Fruit fly (Drosophila melanogaster) whole organism, embryonic: ENCODE data around the gene CG42542.

Source experiments
- Aef1 ChIP-seq: fragments of 200-800 bp; sonication (Bioruptor generic); IDR thresholded peaks from 3 replicates; pipeline ENCODE4 v1.3.6; 2022; ENCODE audit warnings: missing biosample characterization, missing genetic modification characterization
- CG10431 ChIP-seq: fragments of 200-800 bp; sonication (Bioruptor generic); optimal IDR thresholded peaks from 3 replicates; lab custom pipeline; 2018; ENCODE audit warnings: missing biosample characterization, mild to moderate bottlenecking, missing genetic modification characterization
- CG10979 ChIP-seq: fragments of 200-800 bp; sonication (Bioruptor generic); optimal IDR thresholded peaks from 2 replicates; lab custom pipeline; 2018; ENCODE audit warnings: missing biosample characterization, mild to moderate bottlenecking, missing genetic modification characterization, moderate library complexity
- CG11723 ChIP-seq: fragments of 200-800 bp; sonication (Bioruptor generic); optimal IDR thresholded peaks from 2 replicates; lab custom pipeline; 2017; ENCODE audit warnings: missing biosample characterization, mild to moderate bottlenecking, missing genetic modification characterization
- CG12155 ChIP-seq: fragments of 200-800 bp; sonication (Bioruptor generic); optimal IDR thresholded peaks from 3 replicates; lab custom pipeline; 2016; ENCODE audit warnings: missing biosample characterization, missing genetic modification characterization
- CG12659 ChIP-seq: fragments of 200-800 bp; sonication (Bioruptor generic); optimal IDR thresholded peaks from 3 replicates; lab custom pipeline; 2017; ENCODE audit warnings: mild to moderate bottlenecking, missing biosample characterization, missing genetic modification reagents, missing genetic modification characterization
- CG12769 ChIP-seq: fragments of 200-800 bp; sonication (Bioruptor generic); optimal IDR thresholded peaks from 2 replicates; lab custom pipeline; 2019; ENCODE audit warnings: missing biosample characterization, mild to moderate bottlenecking, missing genetic modification characterization, moderate library complexity
- CG13287 ChIP-seq: fragments of 200-800 bp; sonication (Bioruptor generic); IDR thresholded peaks from 2 replicates; pipeline ENCODE4 v1.3.6; 2022; ENCODE audit warnings: missing biosample characterization, missing genetic modification characterization; ENCODE audit not compliant: partially characterized antibody
- CG13296 ChIP-seq: fragments of 200-800 bp; sonication (Bioruptor generic); optimal IDR thresholded peaks from 3 replicates; lab custom pipeline; 2018; ENCODE audit warnings: missing biosample characterization, mild to moderate bottlenecking, missing genetic modification characterization
- CG14441 ChIP-seq: fragments of 200-800 bp; sonication (Bioruptor generic); IDR thresholded peaks from 2 replicates; pipeline ENCODE4 v1.3.6; 2022; ENCODE audit warnings: missing biosample characterization, missing genetic modification characterization
- CG17361 ChIP-seq: fragments of 200-800 bp; sonication (Bioruptor generic); IDR thresholded peaks from 3 replicates; pipeline ENCODE4 v1.3.6; 2022; ENCODE audit warnings: missing biosample characterization, missing genetic modification characterization
- CG2120 ChIP-seq: fragments of 200-800 bp; sonication (Bioruptor generic); optimal IDR thresholded peaks from 3 replicates; lab custom pipeline; 2016; ENCODE audit warnings: missing biosample characterization, missing genetic modification characterization
- CG3281 ChIP-seq: fragments of 200-800 bp; sonication (Bioruptor generic); optimal IDR thresholded peaks from 3 replicates; lab custom pipeline; 2017; ENCODE audit warnings: missing biosample characterization, mild to moderate bottlenecking, missing genetic modification characterization
- CG3847 ChIP-seq: fragments of 200-800 bp; sonication (Bioruptor generic); IDR thresholded peaks from 2 replicates; pipeline ENCODE4 v1.3.6; 2022; ENCODE audit warnings: missing biosample characterization, missing genetic modification characterization
- CG43689 ChIP-seq: fragments of 200-800 bp; sonication (Bioruptor generic); IDR thresholded peaks from 2 replicates; pipeline ENCODE4 v1.3.6; 2022; ENCODE audit warnings: missing biosample characterization, missing genetic modification characterization
- CG7271 ChIP-seq: fragments of 200-800 bp; sonication (Bioruptor generic); optimal IDR thresholded peaks from 2 replicates; lab custom pipeline; 2018; ENCODE audit warnings: missing biosample characterization, mild to moderate bottlenecking, missing genetic modification characterization, moderate library complexity
- CHES-1-like ChIP-seq: fragments of 200-800 bp; sonication (Bioruptor generic); optimal IDR thresholded peaks from 2 replicates; lab custom pipeline; 2016; ENCODE audit warnings: missing biosample characterization, missing genetic modification characterization
- Deaf1 ChIP-seq: fragments of 200-800 bp; optimal IDR thresholded peaks from 3 replicates; lab custom pipeline; 2019; ENCODE audit warnings: missing biosample characterization, mild to moderate bottlenecking, missing genetic modification characterization, moderate library complexity
- ERR ChIP-seq: fragments of 200-800 bp; sonication (Bioruptor generic); optimal IDR thresholded peaks from 2 replicates; lab custom pipeline; 2016; ENCODE audit warnings: missing biosample characterization, missing genetic modification characterization
- Ets65A ChIP-seq: fragments of 200-800 bp; sonication (Bioruptor generic); peaks from one replicate; lab custom pipeline; 2016; ENCODE audit warnings: missing biosample characterization, missing genetic modification characterization
- HHEX ChIP-seq: fragments of 200-800 bp; sonication (Bioruptor generic); optimal IDR thresholded peaks from 3 replicates; lab custom pipeline; 2017; ENCODE audit warnings: missing biosample characterization, mild to moderate bottlenecking, missing genetic modification characterization, missing genetic modification reagents
- Hand ChIP-seq: fragments of 200-800 bp; sonication (Bioruptor generic); optimal IDR thresholded peaks from 2 replicates; lab custom pipeline; 2017; ENCODE audit warnings: mild to moderate bottlenecking, missing biosample characterization, missing genetic modification reagents, missing genetic modification characterization
- Mad ChIP-seq: fragments of 200-800 bp; sonication (Bioruptor generic); optimal IDR thresholded peaks from 2 replicates; lab custom pipeline; 2016; ENCODE audit warnings: missing biosample characterization, missing genetic modification characterization
- Max ChIP-seq: fragments of 200-800 bp; sonication (Bioruptor generic); optimal IDR thresholded peaks from 2 replicates; lab custom pipeline; 2016; ENCODE audit warnings: missing biosample characterization, mild to moderate bottlenecking, missing genetic modification characterization
- Med ChIP-seq: fragments of 200-800 bp; sonication (Bioruptor generic); peaks from one replicate; lab custom pipeline; 2016; ENCODE audit warnings: missing biosample characterization, missing genetic modification characterization, mild to moderate bottlenecking, inconsistent platforms, moderate library complexity
- Pdp1 ChIP-seq, 2 experiments: fragments of 200-800 bp; sonication (Bioruptor generic); optimal IDR thresholded peaks; 3 replicates each; lab custom pipeline; 2016; ENCODE audit warnings: missing biosample characterization in 2 of 2, missing genetic modification characterization in 2 of 2, mild to moderate bottlenecking in 1 of 2, moderate library complexity in 1 of 2
- Sry-δ ChIP-seq: fragments of 200-800 bp; sonication (Bioruptor generic); optimal IDR thresholded peaks from 2 replicates; lab custom pipeline; 2016; ENCODE audit warnings: missing biosample characterization, missing genetic modification characterization
- Xbp1 ChIP-seq: fragments of 200-800 bp; sonication (Bioruptor generic); optimal IDR thresholded peaks from 3 replicates; lab custom pipeline; 2016; ENCODE audit warnings: missing biosample characterization, mild to moderate bottlenecking, missing genetic modification characterization
- amos ChIP-seq: fragments of 200-800 bp; sonication (Bioruptor generic); IDR thresholded peaks from 2 replicates; pipeline ENCODE4 v1.3.6; 2022; ENCODE audit warnings: missing biosample characterization, missing genetic modification characterization; ENCODE audit not compliant: partially characterized antibody
- cg ChIP-seq: fragments of 200-800 bp; sonication (Bioruptor generic); optimal IDR thresholded peaks from 3 replicates; lab custom pipeline; 2019; ENCODE audit warnings: missing biosample characterization, mild to moderate bottlenecking, missing genetic modification characterization, moderate library complexity
- chinmo ChIP-seq: fragments of 200-800 bp; sonication (Bioruptor generic); IDR thresholded peaks from 4 replicates; pipeline ENCODE4 v1.3.6; 2022; ENCODE audit warnings: missing biosample characterization, missing genetic modification characterization; ENCODE audit not compliant: partially characterized antibody
- cwo ChIP-seq: fragments of 200-800 bp; sonication (Bioruptor generic); optimal IDR thresholded peaks from 3 replicates; lab custom pipeline; 2017; ENCODE audit warnings: missing biosample characterization, missing genetic modification characterization, mild to moderate bottlenecking, moderate library complexity, missing genetic modification reagents
- fd64A ChIP-seq: fragments of 200-800 bp; sonication (Bioruptor generic); optimal IDR thresholded peaks from 3 replicates; lab custom pipeline; 2018; ENCODE audit warnings: missing biosample characterization, mild to moderate bottlenecking, missing genetic modification characterization
- gcm ChIP-seq: fragments of 200-800 bp; sonication (Bioruptor generic); optimal IDR thresholded peaks from 2 replicates; lab custom pipeline; 2019; ENCODE audit warnings: missing biosample characterization, mild to moderate bottlenecking, missing genetic modification characterization, moderate library complexity
- gfzf ChIP-seq: fragments of 200-800 bp; sonication (Bioruptor generic); optimal IDR thresholded peaks from 2 replicates; lab custom pipeline; 2016; ENCODE audit warnings: missing biosample characterization, mild to moderate bottlenecking, missing genetic modification characterization, moderate library complexity
- klu ChIP-seq: fragments of 200-800 bp; sonication (Bioruptor generic); IDR thresholded peaks from 2 replicates; pipeline ENCODE4 v1.3.6; 2022; ENCODE audit warnings: missing biosample characterization, missing genetic modification characterization
- lab ChIP-seq: fragments of 200-800 bp; sonication (Bioruptor generic); optimal IDR thresholded peaks from 3 replicates; lab custom pipeline; 2017; ENCODE audit warnings: missing biosample characterization, missing genetic modification characterization, mild to moderate bottlenecking, moderate library complexity, missing genetic modification reagents
- nerfin-2 ChIP-seq: fragments of 200-800 bp; sonication (Bioruptor generic); IDR thresholded peaks from 2 replicates; pipeline ENCODE4 v1.3.6; 2022; ENCODE audit warnings: missing biosample characterization, missing genetic modification characterization; ENCODE audit not compliant: partially characterized antibody
- nom ChIP-seq: fragments of 200-800 bp; sonication (Bioruptor generic); optimal IDR thresholded peaks from 2 replicates; lab custom pipeline; 2017; ENCODE audit warnings: missing biosample characterization, missing genetic modification characterization, mild to moderate bottlenecking, moderate library complexity, missing genetic modification reagents
- onecut ChIP-seq: fragments of 200-800 bp; sonication (Bioruptor generic); IDR thresholded peaks from 2 replicates; pipeline ENCODE4 v1.3.6; 2022; ENCODE audit warnings: missing biosample characterization, missing genetic modification characterization
- pfk ChIP-seq: fragments of 200-800 bp; sonication (Bioruptor generic); optimal IDR thresholded peaks from 2 replicates; lab custom pipeline; 2018; ENCODE audit warnings: missing biosample characterization, mild to moderate bottlenecking, missing genetic modification characterization, moderate library complexity
- rib ChIP-seq: fragments of 200-800 bp; sonication (Bioruptor generic); IDR thresholded peaks from 2 replicates; pipeline ENCODE4 v1.3.6; 2022; ENCODE audit warnings: missing biosample characterization, missing genetic modification characterization
- vvl ChIP-seq: fragments of 200-800 bp; sonication (Bioruptor generic); IDR thresholded peaks from 2 replicates; pipeline ENCODE4 v1.3.6; 2022; ENCODE audit warnings: missing biosample characterization, missing genetic modification characterization

CG42542 gene

dm6 chr3R:15196134-15197034 is at the start of gene CG42542, which contains the start of gene Kpc1 (continued):
- peak; percentile 6 for TF ChIP-seq HHEX (GFP tag; lab: Kevin White, UChicago)
- TF ChIP-seq onecut (GFP tag; lab: Robert Waterston, UW) = peak; percentile 0

dm6 chr3R:15147038-15147744 is 49.2 kb upstream of the CG42542 start, which contains the start of gene Glys:
TSS of gene Glys (minus strand) at chr3R:15147531.
- TF ChIP-seq CG14441 (GFP tag; lab: Robert Waterston, UW) (0 out of 2 replicates have a peak, but pooled peaks have one; percentile 13), CG3847 (GFP tag; lab: Robert Waterston, UW) (peak; percentile 52), CG2120 (GFP tag; lab: Kevin White, UChicago) (peak; percentile 17), Deaf1 (peak; percentile 55), Max (GFP tag; lab: Kevin White, UChicago) (peak; percentile 9), CG12155 (GFP tag; lab: Kevin White, UChicago) (peak; percentile 4), cwo (GFP tag; lab: Kevin White, UChicago) (peak; percentile 2), klu (GFP tag; lab: Robert Waterston, UW) (peak; percentile 39; the same call in 1 of the 2 replicates), lab (GFP tag; lab: Kevin White, UChicago) (peak; percentile 50), gcm (GFP tag; lab: Kevin White, UChicago) (no peak), Mad (peak; percentile 32), cg (GFP tag; lab: Kevin White, UChicago) (peak; percentile 18), CG17361 (GFP tag; lab: Robert Waterston, UW) (0 out of 3 replicates have a peak, but pooled peaks have one; percentile 26), CG13296 (GFP tag; lab: Kevin White, UChicago) (peak; percentile 11), chinmo (0 out of 4 replicates have a peak, but pooled peaks have one; percentile 65), vvl (GFP tag; lab: Robert Waterston, UW) (peak; percentile 44; the same call in 1 of the 2 replicates), gfzf (GFP tag; lab: Kevin White, UChicago) (peak; percentile 91), Hand (GFP tag; lab: Kevin White, UChicago) (peak; percentile 20), CG12769 (tag; lab: Kevin White, UChicago) (peak; percentile 96), amos (peak; percentile 46; the same call in 1 of the 2 replicates), CG10979 (tag; lab: Kevin White, UChicago) (no peak), ERR (GFP tag; lab: Kevin White, UChicago) (peak; percentile 51), Med (GFP tag; lab: Kevin White, UChicago) (peak; percentile 58), CG13287 (GFP tag; lab: Robert Waterston, UW) (peak; percentile 27; the same call in 1 of the 2 replicates), CG11723 (GFP tag; lab: Kevin White, UChicago) (no peak), Pdp1 (GFP tag; optimal IDR thresholded peaks at IDR 0.05; lab: Kevin White, UChicago) (peak in 1 of 2 experiments; percentile 16), fd64A (no peak), CG7271 (tag; lab: Kevin White, UChicago) (peak; percentile 1), CG43689 (GFP tag; lab: Robert Waterston, UW) (no peak), pfk (GFP tag; lab: Kevin White, UChicago) (no peak), Aef1 (peak; percentile 51; the same call in 2 of the 3 replicates), nerfin-2 (peak; percentile 43; the same call in 1 of the 2 replicates), CG12659 (GFP tag; lab: Kevin White, UChicago) (peak; percentile 58), Ets65A (GFP tag; lab: Kevin White, UChicago) (peak; percentile 39), Sry-δ (GFP tag; lab: Kevin White, UChicago) (peak; percentile 40), Xbp1 (GFP tag; lab: Kevin White, UChicago) (peak; percentile 20), nom (peak; percentile 73), CHES-1-like (peak; percentile 25), rib (peak; percentile 48; the same call in 1 of the 2 replicates), CG10431 (peak; percentile 4), CG3281 (GFP tag; lab: Kevin White, UChicago) (peak; percentile 20)
